Fruit fly (Drosophila melanogaster) whole organism, embryonic: Measurements from ENCODE around the gene rdhB.
A peak's percentile ranks its signal among the peaks of the same experiment; 100 is the strongest.

Experiments
- Atf-2 ChIP-seq: fragments of 200-800 bp; sonication (Bioruptor generic); optimal IDR thresholded peaks from 2 replicates; lab custom pipeline; 2016; ENCODE audit warnings: missing biosample characterization, missing genetic modification characterization
- Bdp1 ChIP-seq: fragments of 200-800 bp; sonication (Bioruptor generic); optimal IDR thresholded peaks from 3 replicates; lab custom pipeline; 2016; ENCODE audit warnings: missing biosample characterization, missing genetic modification characterization
- CG10366 ChIP-seq: fragments of 200-800 bp; sonication (Bioruptor generic); IDR thresholded peaks from 2 replicates; pipeline ENCODE4 v1.3.6; 2022; ENCODE audit warnings: missing biosample characterization, missing genetic modification characterization
- CG11093 ChIP-seq: fragments of 200-800 bp; sonication (Bioruptor generic); IDR thresholded peaks from 3 replicates; pipeline ENCODE4 v1.3.6; 2022; ENCODE audit warnings: missing biosample characterization, missing genetic modification characterization
- CG15601 ChIP-seq: fragments of 200-800 bp; sonication (Bioruptor generic); optimal IDR thresholded peaks from 3 replicates; lab custom pipeline; 2019; ENCODE audit warnings: missing biosample characterization, mild to moderate bottlenecking, missing genetic modification characterization, moderate library complexity
- CG16779 ChIP-seq: fragments of 200-800 bp; sonication (Bioruptor generic); IDR thresholded peaks from 2 replicates; pipeline ENCODE4 v1.3.6; 2022; ENCODE audit warnings: missing biosample characterization, missing genetic modification characterization
- CG16863 ChIP-seq: fragments of 200-800 bp; sonication (Bioruptor generic); optimal IDR thresholded peaks from 3 replicates; lab custom pipeline; 2016; ENCODE audit warnings: missing biosample characterization, missing genetic modification characterization
- CG17328 ChIP-seq: fragments of 200-800 bp; sonication (Bioruptor generic); IDR thresholded peaks from 2 replicates; pipeline ENCODE4 v1.3.6; 2022; ENCODE audit warnings: missing biosample characterization, missing genetic modification characterization
- CG17385 ChIP-seq: fragments of 200-800 bp; sonication (Bioruptor generic); optimal IDR thresholded peaks from 3 replicates; lab custom pipeline; 2018; ENCODE audit warnings: missing biosample characterization, mild to moderate bottlenecking, missing genetic modification characterization
- CG17829 ChIP-seq: fragments of 200-800 bp; optimal IDR thresholded peaks from 2 replicates; lab custom pipeline; 2019; ENCODE audit warnings: missing biosample characterization, mild to moderate bottlenecking, missing genetic modification characterization, moderate library complexity
- CG18599 ChIP-seq: fragments of 200-800 bp; sonication (Bioruptor generic); optimal IDR thresholded peaks from 3 replicates; lab custom pipeline; 2017; ENCODE audit warnings: missing biosample characterization, missing genetic modification characterization, mild to moderate bottlenecking, moderate library complexity, missing genetic modification reagents
- CG2875 ChIP-seq: fragments of 200-800 bp; sonication (Bioruptor generic); optimal IDR thresholded peaks from 2 replicates; lab custom pipeline; 2017; ENCODE audit warnings: missing biosample characterization, mild to moderate bottlenecking, missing genetic modification characterization, missing genetic modification reagents
- CG33213 ChIP-seq: fragments of 200-800 bp; sonication (Bioruptor generic); optimal IDR thresholded peaks from 3 replicates; lab custom pipeline; 2016; ENCODE audit warnings: missing biosample characterization, missing genetic modification characterization
- CG4707 ChIP-seq: fragments of 200-800 bp; sonication (Bioruptor generic); optimal IDR thresholded peaks from 2 replicates; lab custom pipeline; 2018; ENCODE audit warnings: missing biosample characterization, mild to moderate bottlenecking, missing genetic modification characterization, moderate library complexity
- CG7786 ChIP-seq: fragments of 200-800 bp; sonication (Bioruptor generic); optimal IDR thresholded peaks from 2 replicates; lab custom pipeline; 2016; ENCODE audit warnings: missing biosample characterization, missing genetic modification characterization
- Drgx ChIP-seq: fragments of 200-800 bp; sonication (Bioruptor generic); IDR thresholded peaks from 2 replicates; pipeline ENCODE4 v1.3.6; 2022; ENCODE audit warnings: missing biosample characterization, missing genetic modification characterization
- HHEX ChIP-seq: fragments of 200-800 bp; sonication (Bioruptor generic); optimal IDR thresholded peaks from 3 replicates; lab custom pipeline; 2017; ENCODE audit warnings: missing biosample characterization, mild to moderate bottlenecking, missing genetic modification characterization, missing genetic modification reagents
- HLH54F ChIP-seq: fragments of 200-800 bp; sonication (Bioruptor generic); optimal IDR thresholded peaks from 3 replicates; lab custom pipeline; 2016; ENCODE audit warnings: missing biosample characterization, missing genetic modification characterization
- Hsf ChIP-seq: fragments of 200-800 bp; sonication (Bioruptor generic); optimal IDR thresholded peaks from 3 replicates; lab custom pipeline; 2016; ENCODE audit warnings: missing biosample characterization, missing genetic modification characterization
- Kr ChIP-seq: fragments of 200-800 bp; sonication (Bioruptor generic); optimal IDR thresholded peaks from 2 replicates; lab custom pipeline; 2017; ENCODE audit warnings: missing biosample characterization, mild to moderate bottlenecking, missing genetic modification characterization
- MBD-R2 ChIP-seq: fragments of 200-800 bp; sonication (Bioruptor generic); IDR thresholded peaks from 2 replicates; pipeline ENCODE4 v1.3.6; 2022; ENCODE audit warnings: missing biosample characterization, missing genetic modification characterization
- Nf-YC ChIP-seq: fragments of 200-800 bp; optimal IDR thresholded peaks from 3 replicates; lab custom pipeline; 2019; ENCODE audit warnings: missing biosample characterization, mild to moderate bottlenecking, missing genetic modification characterization, moderate library complexity
- Ssrp ChIP-seq: fragments of 200-800 bp; sonication (Bioruptor generic); optimal IDR thresholded peaks from 2 replicates; lab custom pipeline; 2018; ENCODE audit warnings: missing biosample characterization, mild to moderate bottlenecking, missing genetic modification characterization, moderate library complexity
- Xbp1 ChIP-seq: fragments of 200-800 bp; sonication (Bioruptor generic); optimal IDR thresholded peaks from 3 replicates; lab custom pipeline; 2016; ENCODE audit warnings: missing biosample characterization, mild to moderate bottlenecking, missing genetic modification characterization
- ap ChIP-seq: fragments of 200-800 bp; sonication (Bioruptor generic); IDR thresholded peaks from 2 replicates; pipeline ENCODE4 v1.3.6; 2022; ENCODE audit warnings: missing biosample characterization, missing genetic modification characterization
- bbx ChIP-seq: fragments of 200-800 bp; sonication (Bioruptor generic); IDR thresholded peaks from 2 replicates; pipeline ENCODE4 v1.3.6; 2022; ENCODE audit warnings: missing biosample characterization, missing genetic modification characterization; ENCODE audit not compliant: partially characterized antibody
- bigmax ChIP-seq: fragments of 200-800 bp; sonication (Bioruptor generic); optimal IDR thresholded peaks from 2 replicates; lab custom pipeline; 2018; ENCODE audit warnings: missing biosample characterization, mild to moderate bottlenecking, missing genetic modification characterization
- bsh ChIP-seq, 2 experiments: fragments of 200-800 bp; sonication (Bioruptor generic); optimal IDR thresholded peaks; 2 replicates each; lab custom pipeline; 2017 to 2018; ENCODE audit warnings: mild to moderate bottlenecking in 2 of 2, missing biosample characterization in 2 of 2, missing genetic modification characterization in 2 of 2, moderate library complexity in 1 of 2
- btn ChIP-seq: fragments of 200-800 bp; sonication (Bioruptor generic); optimal IDR thresholded peaks from 2 replicates; lab custom pipeline; 2016; ENCODE audit warnings: missing biosample characterization, missing genetic modification characterization
- chm ChIP-seq: fragments of 200-800 bp; sonication (Bioruptor generic); IDR thresholded peaks from 2 replicates; pipeline ENCODE4 v1.3.6; 2022; ENCODE audit warnings: missing biosample characterization, missing genetic modification characterization
- chn ChIP-seq: fragments of 200-800 bp; sonication (Bioruptor generic); optimal IDR thresholded peaks from 2 replicates; lab custom pipeline; 2016; ENCODE audit warnings: missing biosample characterization, missing genetic modification characterization
- ci ChIP-seq: fragments of 200-800 bp; sonication (Bioruptor generic); IDR thresholded peaks from 3 replicates; pipeline ENCODE4 v1.3.6; 2022; ENCODE audit warnings: missing biosample characterization, missing genetic modification characterization
- croc ChIP-seq: fragments of 200-800 bp; sonication (Bioruptor generic); conservative IDR thresholded peaks from 3 replicates; pipeline ENCODE4 v1.3.6; 2022; ENCODE audit warnings: missing biosample characterization, missing genetic modification characterization
- dmrt11E ChIP-seq: fragments of 200-800 bp; sonication (Bioruptor generic); optimal IDR thresholded peaks from 3 replicates; lab custom pipeline; 2018; ENCODE audit warnings: missing biosample characterization, mild to moderate bottlenecking, missing genetic modification characterization, moderate library complexity
- dysf ChIP-seq: fragments of 200-800 bp; sonication (Bioruptor generic); IDR thresholded peaks from 3 replicates; pipeline ENCODE4 v1.3.6; 2022; ENCODE audit warnings: missing biosample characterization, missing genetic modification characterization
- ewg ChIP-seq: fragments of 200-800 bp; sonication (Bioruptor generic); optimal IDR thresholded peaks from 3 replicates; lab custom pipeline; 2017; ENCODE audit warnings: mild to moderate bottlenecking, missing biosample characterization, missing genetic modification reagents, missing genetic modification characterization
- fd3F ChIP-seq: fragments of 200-800 bp; sonication (Bioruptor generic); optimal IDR thresholded peaks from 2 replicates; lab custom pipeline; 2018; ENCODE audit warnings: missing biosample characterization, mild to moderate bottlenecking, missing genetic modification characterization, moderate library complexity
- gce ChIP-seq: fragments of 200-800 bp; sonication (Bioruptor generic); IDR thresholded peaks from 3 replicates; pipeline ENCODE4 v1.3.6; 2022; ENCODE audit warnings: missing biosample characterization, missing genetic modification characterization
- gsb ChIP-seq: fragments of 200-800 bp; sonication (Bioruptor generic); IDR thresholded peaks from 2 replicates; pipeline ENCODE4 v1.3.6; 2022; ENCODE audit warnings: missing biosample characterization, missing genetic modification characterization
- lab ChIP-seq: fragments of 200-800 bp; sonication (Bioruptor generic); optimal IDR thresholded peaks from 3 replicates; lab custom pipeline; 2017; ENCODE audit warnings: missing biosample characterization, missing genetic modification characterization, mild to moderate bottlenecking, moderate library complexity, missing genetic modification reagents
- lmd ChIP-seq: fragments of 200-800 bp; sonication (Bioruptor generic); IDR thresholded peaks from 2 replicates; pipeline ENCODE4 v1.3.6; 2022; ENCODE audit warnings: missing biosample characterization, missing genetic modification characterization
- mld ChIP-seq: fragments of 200-800 bp; sonication (Bioruptor generic); IDR thresholded peaks from 3 replicates; pipeline ENCODE4 v1.3.6; 2022; ENCODE audit warnings: missing biosample characterization, missing genetic modification characterization; ENCODE audit not compliant: partially characterized antibody
- peb ChIP-seq: fragments of 200-800 bp; sonication (Bioruptor generic); IDR thresholded peaks from 2 replicates; pipeline ENCODE4 v1.3.6; 2022; ENCODE audit warnings: missing biosample characterization, missing genetic modification characterization
- phol ChIP-seq: fragments of 200-800 bp; sonication (Bioruptor generic); optimal IDR thresholded peaks from 3 replicates; lab custom pipeline; 2018; ENCODE audit warnings: missing biosample characterization, mild to moderate bottlenecking, missing genetic modification characterization, moderate library complexity
- slbo ChIP-seq: fragments of 200-800 bp; sonication (Bioruptor generic); IDR thresholded peaks from 2 replicates; pipeline ENCODE4 v1.3.6; 2022; ENCODE audit warnings: missing biosample characterization, missing genetic modification characterization
- slou ChIP-seq: fragments of 200-800 bp; sonication (Bioruptor generic); optimal IDR thresholded peaks from 3 replicates; lab custom pipeline; 2016; ENCODE audit warnings: missing biosample characterization, missing genetic modification characterization
- tll ChIP-seq, 2 experiments: fragments of 200-800 bp in 1 of 2; fragments of >200 bp in 1 of 2; sonication (Bioruptor generic) in 1 of 2; optimal IDR thresholded peaks; 2 replicates each; lab custom pipeline; 2017 to 2019; ENCODE audit warnings: missing biosample characterization in 2 of 2, missing genetic modification characterization in 2 of 2, mild to moderate bottlenecking in 1 of 2, moderate library complexity in 1 of 2
- trh ChIP-seq: fragments of 200-800 bp; sonication (Bioruptor generic); optimal IDR thresholded peaks from 2 replicates; lab custom pipeline; 2016; ENCODE audit warnings: missing biosample characterization, missing genetic modification characterization
- ttk ChIP-seq: fragments of 200-800 bp; sonication (Bioruptor generic); IDR thresholded peaks from 2 replicates; pipeline ENCODE4 v2.1.2; 2022; ENCODE audit warnings: missing biosample characterization, missing genetic modification characterization

The rdhB gene

DNA sequence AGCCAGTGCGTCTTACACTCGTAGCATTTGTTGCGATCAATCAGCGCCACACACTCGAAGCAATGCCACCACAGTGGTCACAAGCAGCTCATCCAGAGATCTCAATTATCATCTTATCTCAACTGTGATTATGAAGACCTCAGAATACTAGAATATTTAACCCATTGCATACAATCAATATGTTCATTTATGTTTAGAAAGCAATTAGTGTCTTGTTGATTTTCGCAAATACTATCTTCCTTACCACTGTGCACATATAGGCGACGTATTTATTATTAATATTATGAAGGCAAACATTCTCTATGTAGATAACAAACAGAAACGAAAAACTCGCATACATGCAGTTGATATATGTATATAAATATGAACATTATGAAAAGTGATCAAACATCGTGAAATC is 7.3 kb downstream of the rdhB start (continued):
- peak; percentile 86 for TF ChIP-seq CG15601 (tag; lab: Kevin White, UChicago)
- peak; percentile 64 for TF ChIP-seq CG16863 (GFP tag; lab: Kevin White, UChicago)
- TF ChIP-seq CG17385 (GFP tag; lab: Kevin White, UChicago), result peak; percentile 32
- TF ChIP-seq chn (GFP tag; lab: Kevin White, UChicago), result peak; percentile 53
- peak; percentile 46 to 94 for TF ChIP-seq bsh (GFP tag; optimal IDR thresholded peaks at IDR 0.05; lab: Kevin White, UChicago)
- no peak for TF ChIP-seq mld (GFP tag; lab: Robert Waterston, UW)
- TF ChIP-seq fd3F (GFP tag; lab: Kevin White, UChicago), result peak; percentile 2
- peak; percentile 9 for TF ChIP-seq HLH54F (GFP tag; lab: Kevin White, UChicago)
- TF ChIP-seq Atf-2, result peak; percentile 61
- TF ChIP-seq phol (tag; lab: Kevin White, UChicago), result peak; percentile 67
- peak; percentile 69 for TF ChIP-seq lab (GFP tag; lab: Kevin White, UChicago)
- no peak for TF ChIP-seq bbx (GFP tag; lab: Robert Waterston, UW)
- TF ChIP-seq ci, result peak; percentile 82
- peak; percentile 48 for TF ChIP-seq croc
- TF ChIP-seq CG7786 (GFP tag; lab: Kevin White, UChicago), result peak; percentile 28
- TF ChIP-seq bigmax (GFP tag; lab: Kevin White, UChicago), result no peak
- peak; percentile 44; the same call in 1 of the 2 replicates for TF ChIP-seq peb
- TF ChIP-seq ewg, result peak; percentile 62
- TF ChIP-seq Drgx (GFP tag; lab: Robert Waterston, UW), result peak; percentile 91
- TF ChIP-seq Hsf (GFP tag; lab: Kevin White, UChicago), result peak; percentile 51
- peak; percentile 88 for TF ChIP-seq dmrt11E (tag; lab: Kevin White, UChicago)
- TF ChIP-seq HHEX (GFP tag; lab: Kevin White, UChicago), result peak; percentile 67
- TF ChIP-seq MBD-R2 (GFP tag; lab: Robert Waterston, UW), result peak; percentile 18; the same call in 1 of the 2 replicates
- peak; percentile 48; the same call in 1 of the 2 replicates for TF ChIP-seq slbo
- TF ChIP-seq tll (GFP tag; optimal IDR thresholded peaks at IDR 0.05; lab: Kevin White, UChicago), result no peak
- peak; percentile 79 for TF ChIP-seq CG17328 (GFP tag; lab: Robert Waterston, UW)
- no peak for TF ChIP-seq CG16779 (GFP tag; lab: Robert Waterston, UW)
- TF ChIP-seq Nf-YC, result no peak
- TF ChIP-seq gsb, result peak; percentile 49
- TF ChIP-seq CG18599 (GFP tag; lab: Kevin White, UChicago), result peak; percentile 72
- TF ChIP-seq slou (GFP tag; lab: Kevin White, UChicago), result no peak
- peak; percentile 58 for TF ChIP-seq Ssrp (tag; lab: Kevin White, UChicago)
- peak; percentile 61 for TF ChIP-seq Xbp1
- TF ChIP-seq gce, result peak; percentile 23; the same call in 1 of the 3 replicates
- TF ChIP-seq CG33213 (GFP tag; lab: Kevin White, UChicago), result peak; percentile 51
- peak; percentile 82 for TF ChIP-seq dysf
- TF ChIP-seq trh (GFP tag; lab: Kevin White, UChicago), result peak; percentile 63
- TF ChIP-seq CG17829, result peak; percentile 78
- TF ChIP-seq btn (GFP tag; lab: Kevin White, UChicago), result peak; percentile 4
- TF ChIP-seq ap, result 0 out of 2 replicates have a peak, but pooled peaks have one; percentile 21
- TF ChIP-seq CG4707, result peak; percentile 67
- peak; percentile 77 for TF ChIP-seq chm (GFP tag; lab: Robert Waterston, UW)
- peak; percentile 54; the same call in 2 of the 3 replicates for TF ChIP-seq CG11093 (GFP tag; lab: Robert Waterston, UW)
- peak; percentile 75 for TF ChIP-seq Bdp1 (GFP tag; lab: Kevin White, UChicago)
- TF ChIP-seq Kr (GFP tag; lab: Kevin White, UChicago), result peak; percentile 39
- TF ChIP-seq CG2875 (GFP tag; lab: Kevin White, UChicago), result peak; percentile 82
- peak; percentile 54 for TF ChIP-seq lmd (GFP tag; lab: Robert Waterston, UW)
- TF ChIP-seq ttk (GFP tag; lab: Robert Waterston, UW), result peak; percentile 72
- peak; percentile 50 for TF ChIP-seq CG10366 (GFP tag; lab: Robert Waterston, UW)
